Worm (Caenorhabditis elegans): ENCODE measurements around the gene R01E6.5.
A peak's percentile ranks its signal among the peaks of the same experiment; 100 is the strongest.

R01E6.5 gene

ce11 chrX:13510997-13511396 lies 25.9 kb upstream of the R01E6.5 start, which contains the start of gene col-185:
TSS of gene col-185 (minus strand) at chrX:13511097.
- TF ChIP-seq mep-1 (tag; optimal IDR thresholded peaks at IDR 0.05) = no peak
- no peak for TF ChIP-seq ces-1 (GFP tag; optimal IDR thresholded peaks at IDR 0.05)
- TF ChIP-seq nhr-28 (tag; optimal IDR thresholded peaks at IDR 0.05) = no peak
- TF ChIP-seq flh-1 (GFP tag; optimal IDR thresholded peaks at IDR 0.05) = no peak
- TF ChIP-seq zip-8 (tag; optimal IDR thresholded peaks at IDR 0.05) = no peak
- no peak for TF ChIP-seq blmp-1 (tag; optimal IDR thresholded peaks at IDR 0.05)
- TF ChIP-seq unc-39 (tag; optimal IDR thresholded peaks at IDR 0.05) = no peak
- TF ChIP-seq lsy-2 (tag; optimal IDR thresholded peaks at IDR 0.05) = no peak

- TF ChIP-seq nhr-76 (tag; optimal IDR thresholded peaks at IDR 0.05) (no peak), pha-4 (tag; optimal IDR thresholded peaks at IDR 0.05) (no peak), flh-1 (GFP tag; optimal IDR thresholded peaks at IDR 0.05) (peak; percentile 39), unc-39 (tag; optimal IDR thresholded peaks at IDR 0.05) (no peak), ceh-83 (GFP tag; optimal IDR thresholded peaks at IDR 0.05) (peak; percentile 80), nhr-28 (tag; optimal IDR thresholded peaks at IDR 0.05) (peak; percentile 47), zip-8 (tag; optimal IDR thresholded peaks at IDR 0.05) (no peak), tbx-8 (GFP tag; optimal IDR thresholded peaks at IDR 0.05) (peak; percentile 53), mep-1 (tag; optimal IDR thresholded peaks at IDR 0.05) (peak; percentile 35), lin-32 (GFP tag; optimal IDR thresholded peaks at IDR 0.05) (peak; percentile 67), ceh-39 (tag; optimal IDR thresholded peaks at IDR 0.05) (no peak), ces-1 (GFP tag; optimal IDR thresholded peaks at IDR 0.05) (peak; percentile 14), lin-13 (tag; optimal IDR thresholded peaks at IDR 0.05) (peak; percentile 17), M03D4.4 (tag; optimal IDR thresholded peaks at IDR 0.05) (peak; percentile 79), sptf-1 (tag; optimal IDR thresholded peaks at IDR 0.05) (peak; percentile 87), drap-1 (GFP tag; optimal IDR thresholded peaks at IDR 0.05) (peak; percentile 84), unc-120 (tag; optimal IDR thresholded peaks at IDR 0.05; ENCODE audit: poor library complexity, severe bottlenecking) (peak; percentile 86), cnd-1 (tag; optimal IDR thresholded peaks at IDR 0.05) (peak; percentile 90), elt-1 (tag; optimal IDR thresholded peaks at IDR 0.05; ENCODE audit: borderline replicate concordance, insufficient read depth) (no peak), lsy-2 (tag; optimal IDR thresholded peaks at IDR 0.05) (peak; percentile 8), sem-2 (GFP tag; optimal IDR thresholded peaks at IDR 0.05) (peak; percentile 72), unc-62 (GFP tag; optimal IDR thresholded peaks at IDR 0.05) (peak; percentile 29), mls-2 (tag; optimal IDR thresholded peaks at IDR 0.05) (peak; percentile 87), bed-3 (GFP tag; optimal IDR thresholded peaks at IDR 0.05) (peak; percentile 79), ham-2 (GFP tag; optimal IDR thresholded peaks at IDR 0.05) (peak; percentile 44), ceh-43 (GFP tag; optimal IDR thresholded peaks at IDR 0.05) (peak; percentile 82)
Observed at ce11 chrX:13511796-13512195, 25.1 kb upstream of the R01E6.5 start.

- TF ChIP-seq lsy-2 (tag; optimal IDR thresholded peaks at IDR 0.05) (peak; percentile 49), sem-2 (GFP tag; optimal IDR thresholded peaks at IDR 0.05) (no peak), ces-1 (GFP tag; optimal IDR thresholded peaks at IDR 0.05) (peak; percentile 91), sptf-1 (tag; optimal IDR thresholded peaks at IDR 0.05) (peak; percentile 42), nhr-237 (tag; optimal IDR thresholded peaks at IDR 0.05) (peak; percentile 93), snpc-4 (tag; optimal IDR thresholded peaks at IDR 0.05) (no peak), unc-120 (tag; optimal IDR thresholded peaks at IDR 0.05; ENCODE audit: poor library complexity, severe bottlenecking) (no peak)
Observed at ce11 chrX:13514384-13514783, 22.5 kb upstream of the R01E6.5 start.

- peak; percentile 25 for TF ChIP-seq mab-5 (tag; optimal IDR thresholded peaks at IDR 0.05)
- no peak for TF ChIP-seq elt-1 (tag; optimal IDR thresholded peaks at IDR 0.05; ENCODE audit: borderline replicate concordance, insufficient read depth)
- TF ChIP-seq nhr-237 (tag; optimal IDR thresholded peaks at IDR 0.05) = no peak
- peak; percentile 85 for TF ChIP-seq cnd-1 (tag; optimal IDR thresholded peaks at IDR 0.05)
- peak; percentile 28 for TF ChIP-seq unc-120 (tag; optimal IDR thresholded peaks at IDR 0.05; ENCODE audit: poor library complexity, severe bottlenecking)
- no peak for TF ChIP-seq blmp-1 (tag; optimal IDR thresholded peaks at IDR 0.05)
- TF ChIP-seq snpc-4 (tag; optimal IDR thresholded peaks at IDR 0.05) = no peak
- no peak for TF ChIP-seq ceh-39 (tag; optimal IDR thresholded peaks at IDR 0.05)
- no peak for TF ChIP-seq unc-39 (tag; optimal IDR thresholded peaks at IDR 0.05)
- TF ChIP-seq lsy-2 (tag; optimal IDR thresholded peaks at IDR 0.05) = peak; percentile 39
- no peak for TF ChIP-seq nhr-28 (tag; optimal IDR thresholded peaks at IDR 0.05)
- peak; percentile 1 for TF ChIP-seq lin-13 (tag; optimal IDR thresholded peaks at IDR 0.05)
- TF ChIP-seq sptf-1 (tag; optimal IDR thresholded peaks at IDR 0.05) = peak; percentile 64
- TF ChIP-seq pha-4 (tag; optimal IDR thresholded peaks at IDR 0.05) = peak; percentile 38
- no peak for TF ChIP-seq sem-2 (GFP tag; optimal IDR thresholded peaks at IDR 0.05)
- TF ChIP-seq mls-2 (tag; optimal IDR thresholded peaks at IDR 0.05) = peak; percentile 36
- no peak for TF ChIP-seq nhr-76 (tag; optimal IDR thresholded peaks at IDR 0.05)
- TF ChIP-seq ces-1 (GFP tag; optimal IDR thresholded peaks at IDR 0.05) = peak; percentile 46
- TF ChIP-seq bed-3 (GFP tag; optimal IDR thresholded peaks at IDR 0.05) = no peak
- no peak for TF ChIP-seq tbx-8 (GFP tag; optimal IDR thresholded peaks at IDR 0.05)
- TF ChIP-seq ztf-11 (tag; optimal IDR thresholded peaks at IDR 0.05) = no peak
- TF ChIP-seq ceh-83 (GFP tag; optimal IDR thresholded peaks at IDR 0.05) = no peak
- peak; percentile 72 for TF ChIP-seq unc-62 (GFP tag; optimal IDR thresholded peaks at IDR 0.05)
- TF ChIP-seq elt-3 (tag; optimal IDR thresholded peaks at IDR 0.05) = no peak
- no peak for TF ChIP-seq zip-8 (tag; optimal IDR thresholded peaks at IDR 0.05)
- TF ChIP-seq ceh-43 (GFP tag; optimal IDR thresholded peaks at IDR 0.05) = no peak
- TF ChIP-seq M03D4.4 (tag; optimal IDR thresholded peaks at IDR 0.05) = peak; percentile 9
- peak; percentile 77 for TF ChIP-seq nhr-2 (tag; optimal IDR thresholded peaks at IDR 0.05)
- TF ChIP-seq ham-2 (GFP tag; optimal IDR thresholded peaks at IDR 0.05) = peak; percentile 51
- TF ChIP-seq lin-32 (GFP tag; optimal IDR thresholded peaks at IDR 0.05) = peak; percentile 96
- TF ChIP-seq mep-1 (tag; optimal IDR thresholded peaks at IDR 0.05) = peak; percentile 71
- TF ChIP-seq nhr-12 (tag; optimal IDR thresholded peaks at IDR 0.05) = no peak
- no peak for TF ChIP-seq flh-1 (GFP tag; optimal IDR thresholded peaks at IDR 0.05)
- peak; percentile 87 for TF ChIP-seq hlh-1 (tag; optimal IDR thresholded peaks at IDR 0.05)
- no peak for TF ChIP-seq drap-1 (GFP tag; optimal IDR thresholded peaks at IDR 0.05)
Observed at ce11 chrX:13518861-13519713, 17.8 kb upstream of the R01E6.5 start, which contains the start of the genes cdk-4 and F18H3.1. TSS of gene cdk-4 (minus strand) at chrX:13518911. TSS of gene F18H3.1 (plus strand) at chrX:13519663.

All from whole organism, mixed stage, embryonic.